Worm (Caenorhabditis elegans) whole organism, mixed stage, embryonic: Measurements from ENCODE around the gene F49H12.4.

Experiments
- M03D4.4 ChIP-seq: sonication (generic microtip); optimal IDR thresholded peaks from 2 replicates; lab custom pipeline; 2017; ENCODE audit warnings: mild to moderate bottlenecking, missing genetic modification characterization, missing compliant biosample characterization
- bed-3 ChIP-seq: fragments of 200-800 bp; sonication (Bioruptor generic); optimal IDR thresholded peaks from 3 replicates; lab custom pipeline; 2018; ENCODE audit warnings: mild to moderate bottlenecking, missing genetic modification characterization, moderate library complexity, missing compliant biosample characterization
- blmp-1 ChIP-seq: fragments of 150-350 bp; optimal IDR thresholded peaks from 2 replicates; lab custom pipeline; 2014; ENCODE audit warnings: missing biosample characterization, missing genetic modification characterization
- ceh-39 ChIP-seq: fragments of 150-350 bp; optimal IDR thresholded peaks from 2 replicates; lab custom pipeline; 2014; ENCODE audit warnings: missing biosample characterization, missing genetic modification characterization
- ceh-43 ChIP-seq: fragments of 200-800 bp; sonication (Bioruptor generic); optimal IDR thresholded peaks from 2 replicates; lab custom pipeline; 2018; ENCODE audit warnings: mild to moderate bottlenecking, missing genetic modification characterization, moderate library complexity, missing compliant biosample characterization
- ceh-83 ChIP-seq: fragments of 200-800 bp; sonication (Bioruptor generic); optimal IDR thresholded peaks from 2 replicates; lab custom pipeline; 2018; ENCODE audit warnings: mild to moderate bottlenecking, missing genetic modification characterization, missing compliant biosample characterization
- ces-1 ChIP-seq: fragments of 150-350 bp; optimal IDR thresholded peaks from 2 replicates; lab custom pipeline; 2014; ENCODE audit warnings: missing biosample characterization, missing genetic modification reagents, missing genetic modification characterization
- cnd-1 ChIP-seq: fragments of 200-800 bp; sonication (Bioruptor generic); optimal IDR thresholded peaks from 2 replicates; lab custom pipeline; 2018; ENCODE audit warnings: mild to moderate bottlenecking, missing genetic modification characterization, missing compliant biosample characterization
- drap-1 ChIP-seq: fragments of 200-800 bp; sonication (Bioruptor generic); optimal IDR thresholded peaks from 3 replicates; lab custom pipeline; 2018; ENCODE audit warnings: mild to moderate bottlenecking, missing genetic modification characterization, missing compliant biosample characterization
- elt-1 ChIP-seq: sonication (generic microtip); optimal IDR thresholded peaks from 2 replicates; lab custom pipeline; 2017; ENCODE audit warnings: missing genetic modification characterization, mild to moderate bottlenecking, missing compliant biosample characterization, antibody characterized with exemption, moderate library complexity, borderline replicate concordance; ENCODE audit not compliant: insufficient read depth
- elt-3 ChIP-seq: fragments of 150-350 bp; optimal IDR thresholded peaks from 2 replicates; lab custom pipeline; 2014; ENCODE audit warnings: missing biosample characterization, missing genetic modification characterization
- flh-1 ChIP-seq: fragments of 200-800 bp; sonication (Bioruptor generic); optimal IDR thresholded peaks from 2 replicates; lab custom pipeline; 2018; ENCODE audit warnings: mild to moderate bottlenecking, missing genetic modification characterization, moderate library complexity, missing compliant biosample characterization
- ham-2 ChIP-seq: fragments of 200-800 bp; sonication (Bioruptor generic); optimal IDR thresholded peaks from 2 replicates; lab custom pipeline; 2018; ENCODE audit warnings: mild to moderate bottlenecking, missing genetic modification characterization, missing compliant biosample characterization
- hlh-1 ChIP-seq: fragments of 150-350 bp; optimal IDR thresholded peaks from 2 replicates; lab custom pipeline; 2014; ENCODE audit warnings: missing biosample characterization, missing genetic modification reagents, missing genetic modification characterization
- lin-13 ChIP-seq: fragments of 150-350 bp; optimal IDR thresholded peaks from 2 replicates; lab custom pipeline; 2014; ENCODE audit warnings: missing biosample characterization, missing genetic modification characterization
- lin-32 ChIP-seq: fragments of 200-800 bp; sonication (Bioruptor generic); optimal IDR thresholded peaks from 2 replicates; lab custom pipeline; 2018; ENCODE audit warnings: mild to moderate bottlenecking, missing genetic modification characterization, missing compliant biosample characterization
- lsy-2 ChIP-seq: fragments of 150-350 bp; optimal IDR thresholded peaks from 2 replicates; lab custom pipeline; 2014; ENCODE audit warnings: missing biosample characterization, missing genetic modification characterization
- mab-5 ChIP-seq: fragments of 150-350 bp; optimal IDR thresholded peaks from 2 replicates; lab custom pipeline; 2014; ENCODE audit warnings: missing biosample characterization, missing genetic modification characterization
- mep-1 ChIP-seq: fragments of 150-350 bp; optimal IDR thresholded peaks from 2 replicates; lab custom pipeline; 2017; ENCODE audit warnings: missing biosample characterization, missing genetic modification reagents, missing genetic modification characterization, inconsistent platforms
- mls-2 ChIP-seq: sonication (generic microtip); optimal IDR thresholded peaks from 2 replicates; lab custom pipeline; 2016; ENCODE audit warnings: mild to moderate bottlenecking, missing genetic modification characterization, moderate library complexity, missing compliant biosample characterization
- nhr-12 ChIP-seq: fragments of 150-350 bp; optimal IDR thresholded peaks from 2 replicates; lab custom pipeline; 2014; ENCODE audit warnings: missing biosample characterization, missing genetic modification characterization
- nhr-2 ChIP-seq: fragments of 150-350 bp; optimal IDR thresholded peaks from 2 replicates; lab custom pipeline; 2014; ENCODE audit warnings: missing biosample characterization, missing genetic modification characterization
- nhr-237 ChIP-seq: fragments of 150-350 bp; optimal IDR thresholded peaks from 2 replicates; lab custom pipeline; 2014; ENCODE audit warnings: missing biosample characterization, missing genetic modification characterization
- nhr-28 ChIP-seq: fragments of 150-350 bp; optimal IDR thresholded peaks from 2 replicates; lab custom pipeline; 2014; ENCODE audit warnings: missing biosample characterization, missing genetic modification characterization
- nhr-76 ChIP-seq: sonication (generic microtip); optimal IDR thresholded peaks from 2 replicates; lab custom pipeline; 2017; ENCODE audit warnings: missing biosample characterization, missing genetic modification characterization
- pha-4 ChIP-seq: fragments of 150-350 bp; optimal IDR thresholded peaks from 2 replicates; lab custom pipeline; 2018; ENCODE audit warnings: missing biosample characterization, missing genetic modification reagents, missing genetic modification characterization
- sem-2 ChIP-seq: fragments of 200-800 bp; sonication (Bioruptor generic); optimal IDR thresholded peaks from 2 replicates; lab custom pipeline; 2018; ENCODE audit warnings: mild to moderate bottlenecking, missing genetic modification characterization, missing compliant biosample characterization
- snpc-4 ChIP-seq: fragments of 150-350 bp; optimal IDR thresholded peaks from 2 replicates; lab custom pipeline; 2014; ENCODE audit warnings: missing biosample characterization, missing genetic modification characterization
- sptf-1 ChIP-seq: sonication (generic microtip); optimal IDR thresholded peaks from 2 replicates; lab custom pipeline; 2017; ENCODE audit warnings: mild to moderate bottlenecking, missing genetic modification characterization, moderate library complexity, missing compliant biosample characterization
- tbx-8 ChIP-seq: fragments of 200-800 bp; sonication (Bioruptor generic); optimal IDR thresholded peaks from 2 replicates; lab custom pipeline; 2018; ENCODE audit warnings: mild to moderate bottlenecking, missing genetic modification characterization, moderate library complexity, missing compliant biosample characterization
- unc-120 ChIP-seq: sonication (generic microtip); optimal IDR thresholded peaks from 2 replicates; lab custom pipeline; 2017; ENCODE audit warnings: missing genetic modification characterization, missing compliant biosample characterization; ENCODE audit not compliant: poor library complexity, severe bottlenecking
- unc-39 ChIP-seq: fragments of 150-350 bp; optimal IDR thresholded peaks from 2 replicates; lab custom pipeline; 2014; ENCODE audit warnings: missing biosample characterization, missing genetic modification characterization
- unc-62 ChIP-seq: fragments of 150-350 bp; optimal IDR thresholded peaks from 2 replicates; lab custom pipeline; 2014; ENCODE audit warnings: missing biosample characterization, missing genetic modification reagents, missing genetic modification characterization
- zip-8 ChIP-seq: fragments of 150-350 bp; optimal IDR thresholded peaks from 2 replicates; lab custom pipeline; 2014; ENCODE audit warnings: missing biosample characterization, missing genetic modification characterization
- ztf-11 ChIP-seq: fragments of 150-350 bp; optimal IDR thresholded peaks from 2 replicates; lab custom pipeline; 2014; ENCODE audit warnings: missing biosample characterization, missing genetic modification characterization

The F49H12.4 gene

ce11 chrX:2045603-2046002, 34.0 kb upstream of the F49H12.4 start:
- TF ChIP-seq flh-1 (GFP tag; lab: Kevin White, UChicago) (no peak), ces-1 (peak; percentile 84), ceh-43 (GFP tag; lab: Kevin White, UChicago) (no peak)

ce11 chrX:2046124-2046722, 33.4 kb upstream of the F49H12.4 start, which contains the start of gene igcm-4:
TSS of gene igcm-4 (minus strand) at chrX:2046360.
- TF ChIP-seq elt-3 (tag; lab: Kevin White, UChicago) (no peak), blmp-1 (tag; lab: Kevin White, UChicago) (no peak), sptf-1 (tag; lab: Kevin White, UChicago) (peak; percentile 39), ceh-43 (GFP tag; lab: Kevin White, UChicago) (no peak), mep-1 (tag; lab: Kevin White, UChicago) (no peak), unc-120 (no peak), flh-1 (GFP tag; lab: Kevin White, UChicago) (no peak), mab-5 (peak; percentile 82), unc-39 (tag; lab: Kevin White, UChicago) (no peak), drap-1 (GFP tag; lab: Kevin White, UChicago) (no peak), lsy-2 (tag; lab: Kevin White, UChicago) (no peak), mls-2 (tag; lab: Kevin White, UChicago) (peak; percentile 37), elt-1 (tag; lab: Kevin White, UChicago) (no peak), ces-1 (peak; percentile 12), bed-3 (no peak), tbx-8 (GFP tag; lab: Kevin White, UChicago) (no peak), ceh-39 (tag; lab: Kevin White, UChicago) (no peak), nhr-2 (tag; lab: Kevin White, UChicago) (peak; percentile 81), hlh-1 (tag; lab: Kevin White, UChicago) (peak; percentile 1), ham-2 (peak; percentile 37), lin-32 (GFP tag; lab: Kevin White, UChicago) (peak; percentile 20), unc-62 (peak; percentile 99), nhr-76 (tag; lab: Kevin White, UChicago) (no peak), nhr-28 (tag; lab: Kevin White, UChicago) (no peak), sem-2 (GFP tag; lab: Kevin White, UChicago) (no peak), snpc-4 (tag; lab: Kevin White, UChicago) (no peak), nhr-237 (tag; lab: Kevin White, UChicago) (no peak), ztf-11 (no peak), zip-8 (tag; lab: Kevin White, UChicago) (no peak), pha-4 (tag; lab: Kevin White, UChicago) (no peak), lin-13 (tag; lab: Kevin White, UChicago) (peak; percentile 11), ceh-83 (GFP tag; lab: Kevin White, UChicago) (no peak), cnd-1 (tag; lab: Kevin White, UChicago) (peak; percentile 54), M03D4.4 (no peak), nhr-12 (tag; lab: Kevin White, UChicago) (no peak)
- TF ChIP-seq, all 35 proteins: peak for 11

- TF ChIP-seq nhr-237 (tag; lab: Kevin White, UChicago) (no peak), cnd-1 (tag; lab: Kevin White, UChicago) (no peak), nhr-2 (tag; lab: Kevin White, UChicago) (peak; percentile 48), mls-2 (tag; lab: Kevin White, UChicago) (no peak), lin-13 (tag; lab: Kevin White, UChicago) (no peak), mab-5 (no peak), snpc-4 (tag; lab: Kevin White, UChicago) (no peak), hlh-1 (tag; lab: Kevin White, UChicago) (no peak), drap-1 (GFP tag; lab: Kevin White, UChicago) (no peak), unc-39 (tag; lab: Kevin White, UChicago) (no peak), pha-4 (tag; lab: Kevin White, UChicago) (peak; percentile 78), nhr-76 (tag; lab: Kevin White, UChicago) (no peak), ceh-39 (tag; lab: Kevin White, UChicago) (no peak), unc-62 (peak; percentile 68), ham-2 (no peak), ces-1 (no peak), elt-3 (tag; lab: Kevin White, UChicago) (no peak)
- TF ChIP-seq, all 35 proteins: peak for 3
Observed at ce11 chrX:2047208-2047946, 32.3 kb upstream of the F49H12.4 start.
